Fruit fly (Drosophila melanogaster): ENCODE measurements around the gene Trx2.
A peak's percentile ranks its signal among the peaks of the same experiment; 100 is the strongest.

Gene Trx2

dm6 chr2L:9569588-9570434 lies 43.2 kb upstream of the Trx2 start (continued):
- TF ChIP-seq CG7987 (GFP tag; optimal IDR thresholded peaks at IDR 0.05) (peak; percentile 77), CG10321 (GFP tag; IDR thresholded peaks at IDR 0.05) (no peak; the same call in 1 of the 2 replicates), gem (tag; optimal IDR thresholded peaks at IDR 0.05) (peak; percentile 98), CG2202 (tag; optimal IDR thresholded peaks at IDR 0.05) (peak; percentile 87), CG7372 (GFP tag; IDR thresholded peaks at IDR 0.05) (peak; percentile 93), Atf-2 (GFP tag; optimal IDR thresholded peaks at IDR 0.05) (peak; percentile 68), CG1647 (GFP tag; optimal IDR thresholded peaks at IDR 0.05) (peak; percentile 89), tll (GFP tag; optimal IDR thresholded peaks at IDR 0.05) (peak in 1 of 2 experiments; percentile 76), CG14860 (GFP tag; IDR thresholded peaks at IDR 0.05; ENCODE audit: partially characterized antibody) (no peak; the same call in 2 of the 3 replicates), CG32532 (GFP tag; IDR thresholded peaks at IDR 0.05) (peak; percentile 94), NC2α (GFP tag; optimal IDR thresholded peaks at IDR 0.05) (peak; percentile 50), peb (GFP tag; IDR thresholded peaks at IDR 0.05) (peak; percentile 78), gce (GFP tag; IDR thresholded peaks at IDR 0.05) (peak; percentile 64; the same call in 2 of the 3 replicates), Dll (GFP tag; IDR thresholded peaks at IDR 0.05; ENCODE audit: partially characterized antibody) (0 out of 4 replicates have a peak, but pooled peaks have one; percentile 45), CG17359 (tag; optimal IDR thresholded peaks at IDR 0.05) (peak; percentile 94), zf30C (GFP tag; optimal IDR thresholded peaks at IDR 0.05) (no peak), Hr51 (GFP tag; optimal IDR thresholded peaks at IDR 0.05) (peak; percentile 91 to 98), sug (tag; optimal IDR thresholded peaks at IDR 0.05) (peak; percentile 94), CG31224 (GFP tag; IDR thresholded peaks at IDR 0.05) (peak; percentile 82), NC2β (GFP tag; optimal IDR thresholded peaks at IDR 0.05) (peak; percentile 52), vvl (GFP tag; IDR thresholded peaks at IDR 0.05) (peak; percentile 92), ase (GFP tag; IDR thresholded peaks at IDR 0.05) (peak; percentile 86), gfzf (GFP tag; optimal IDR thresholded peaks at IDR 0.05) (no peak), CG17612 (GFP tag; IDR thresholded peaks at IDR 0.05) (peak; percentile 71; the same call in 1 of the 2 replicates), CG12659 (GFP tag; optimal IDR thresholded peaks at IDR 0.05) (peak; percentile 98), abd-A (tag; optimal IDR thresholded peaks at IDR 0.05) (peak; percentile 71), CG18011 (GFP tag; optimal IDR thresholded peaks at IDR 0.05) (peak; percentile 79), Hey (tag; optimal IDR thresholded peaks at IDR 0.05) (peak; percentile 35), cato (GFP tag; optimal IDR thresholded peaks at IDR 0.05; ENCODE audit: borderline replicate concordance) (peak; percentile 86), jing (GFP tag; optimal IDR thresholded peaks at IDR 0.05) (peak; percentile 81), fd102C (GFP tag; optimal IDR thresholded peaks at IDR 0.05) (peak; percentile 59), ranshi (GFP tag; IDR thresholded peaks at IDR 0.05) (peak; percentile 86), CG1024 (GFP tag; IDR thresholded peaks at IDR 0.05) (peak; percentile 77), al (GFP tag; IDR thresholded peaks at IDR 0.05) (peak; percentile 91), pfk (GFP tag; optimal IDR thresholded peaks at IDR 0.05) (no peak), kni (GFP tag; optimal IDR thresholded peaks at IDR 0.05) (peak; percentile 42), Camta (GFP tag; optimal IDR thresholded peaks at IDR 0.05) (peak; percentile 83), CG10462 (GFP tag; optimal IDR thresholded peaks at IDR 0.05) (peak; percentile 94), dan (GFP tag; IDR thresholded peaks at IDR 0.05) (peak; percentile 16; the same call in 1 of the 2 replicates), CG9876 (GFP tag; optimal IDR thresholded peaks at IDR 0.05) (peak; percentile 66), NK7.1 (GFP tag; optimal IDR thresholded peaks at IDR 0.05) (peak; percentile 67), Stat92E (GFP tag; optimal IDR thresholded peaks at IDR 0.05) (peak in 1 of 3 experiments; percentile 84), Meics (GFP tag; optimal IDR thresholded peaks at IDR 0.05) (peak; percentile 98), CG7963 (GFP tag; IDR thresholded peaks at IDR 0.05; ENCODE audit: partially characterized antibody) (no peak), lbe (GFP tag; optimal IDR thresholded peaks at IDR 0.05) (peak; percentile 94), CG8944 (GFP tag; optimal IDR thresholded peaks at IDR 0.05) (peak; percentile 73), rib (GFP tag; IDR thresholded peaks at IDR 0.05) (0 out of 2 replicates have a peak, but pooled peaks have one; percentile 78)
